Worm (Caenorhabditis elegans): ENCODE results near the gene C02G6.2.

C02G6.2 gene

ce11 chrV:5906252-5906651 is 34.4 kb downstream of the C02G6.2 start, which contains the start of gene srd-15:
Gene srd-15 (minus strand): TSS chrV:5906352.
- TF ChIP-seq fkh-10 (GFP tag; optimal IDR thresholded peaks at IDR 0.05) = no peak
- TF ChIP-seq ahr-1 (tag; optimal IDR thresholded peaks at IDR 0.05) = no peak
- no peak for TF ChIP-seq mec-3 (tag; optimal IDR thresholded peaks at IDR 0.05; ENCODE audit: borderline replicate concordance)
- TF ChIP-seq ceh-48 (tag; optimal IDR thresholded peaks at IDR 0.05) = no peak
- no peak for TF ChIP-seq ceh-2 (tag; optimal IDR thresholded peaks at IDR 0.05)
- no peak for TF ChIP-seq syd-9 (tag; optimal IDR thresholded peaks at IDR 0.05)
- TF ChIP-seq nfya-1 (tag; optimal IDR thresholded peaks at IDR 0.05) = no peak
- TF ChIP-seq pqm-1 (tag; optimal IDR thresholded peaks at IDR 0.05) = no peak
- TF ChIP-seq hlh-30 (tag; optimal IDR thresholded peaks at IDR 0.05; ENCODE audit: insufficient read depth) = no peak
- no peak for TF ChIP-seq elt-4 (tag; optimal IDR thresholded peaks at IDR 0.05)
- no peak for TF ChIP-seq rnt-1 (tag; optimal IDR thresholded peaks at IDR 0.05)
- no peak for TF ChIP-seq hlh-8 (tag; optimal IDR thresholded peaks at IDR 0.05)
- TF ChIP-seq nhr-232 (tag; optimal IDR thresholded peaks at IDR 0.05) = no peak
- no peak for TF ChIP-seq dmd-4 (tag; optimal IDR thresholded peaks at IDR 0.05; ENCODE audit: borderline replicate concordance)
- no peak for TF ChIP-seq F13H6.1 (tag; optimal IDR thresholded peaks at IDR 0.05)
- no peak for TF ChIP-seq hlh-15 (tag; optimal IDR thresholded peaks at IDR 0.05)
- TF ChIP-seq tbx-2 (tag; optimal IDR thresholded peaks at IDR 0.05) = no peak
- no peak for TF ChIP-seq unc-55 (GFP tag; optimal IDR thresholded peaks at IDR 0.05)

ce11 chrV:5907090-5907489 is 35.2 kb downstream of the C02G6.2 start, which contains the start of gene C04E6.4:
Gene C04E6.4 (plus strand): TSS chrV:5907390.
- TF ChIP-seq C38D4.7 (GFP tag; optimal IDR thresholded peaks at IDR 0.05) = no peak
- TF ChIP-seq fax-1 (tag; optimal IDR thresholded peaks at IDR 0.05) = no peak
- no peak for TF ChIP-seq ztf-16 (tag; optimal IDR thresholded peaks at IDR 0.05)
- TF ChIP-seq pha-4 (tag; optimal IDR thresholded peaks at IDR 0.05) = no peak
- no peak for TF ChIP-seq mec-3 (tag; optimal IDR thresholded peaks at IDR 0.05; ENCODE audit: borderline replicate concordance)
- no peak for TF ChIP-seq nfya-1 (tag; optimal IDR thresholded peaks at IDR 0.05)
- no peak for TF ChIP-seq elt-2 (tag; optimal IDR thresholded peaks at IDR 0.05)
- TF ChIP-seq hlh-8 (tag; optimal IDR thresholded peaks at IDR 0.05) = no peak
- no peak for TF ChIP-seq npax-4 (tag; optimal IDR thresholded peaks at IDR 0.05)
- no peak for TF ChIP-seq pha-2 (tag; optimal IDR thresholded peaks at IDR 0.05)
- no peak for TF ChIP-seq nhr-232 (tag; optimal IDR thresholded peaks at IDR 0.05)
- no peak for TF ChIP-seq che-1 (tag; optimal IDR thresholded peaks at IDR 0.05)
- TF ChIP-seq unc-86 (tag; optimal IDR thresholded peaks at IDR 0.05) = no peak
- no peak for TF ChIP-seq pax-1 (tag; optimal IDR thresholded peaks at IDR 0.05)
- no peak for TF ChIP-seq ref-2 (tag; optimal IDR thresholded peaks at IDR 0.05)
- no peak for TF ChIP-seq hlh-15 (tag; optimal IDR thresholded peaks at IDR 0.05)
- TF ChIP-seq pat-9 (tag; optimal IDR thresholded peaks at IDR 0.05) = no peak
- TF ChIP-seq K02D7.2 (tag; optimal IDR thresholded peaks at IDR 0.05) = no peak
- no peak for TF ChIP-seq dve-1 (tag; optimal IDR thresholded peaks at IDR 0.05)

ce11 chrV:5912426-5912825 is 40.6 kb downstream of the C02G6.2 start, which contains the start of gene C04E6.13:
Gene C04E6.13 (plus strand): TSS chrV:5912726.
- TF ChIP-seq ama-1 (optimal IDR thresholded peaks at IDR 0.05) (no peak), pat-9 (tag; optimal IDR thresholded peaks at IDR 0.05) (no peak), C38D4.7 (GFP tag; optimal IDR thresholded peaks at IDR 0.05) (no peak), ceh-34 (tag; optimal IDR thresholded peaks at IDR 0.05) (no peak), ref-2 (tag; optimal IDR thresholded peaks at IDR 0.05) (no peak), eyg-1 (tag; optimal IDR thresholded peaks at IDR 0.05) (no peak)

ce11 chrV:5916862-5917261 is 45.0 kb downstream of the C02G6.2 start:
- TF ChIP-seq K09A11.1 (tag; optimal IDR thresholded peaks at IDR 0.05; ENCODE audit: insufficient read depth) (no peak), ceh-48 (tag; optimal IDR thresholded peaks at IDR 0.05) (no peak), ceh-22 (tag; optimal IDR thresholded peaks at IDR 0.05) (no peak), che-1 (tag; optimal IDR thresholded peaks at IDR 0.05) (no peak), sdc-2 (tag; optimal IDR thresholded peaks at IDR 0.05) (no peak), ceh-24 (tag; optimal IDR thresholded peaks at IDR 0.05) (no peak), ttx-3 (tag; optimal IDR thresholded peaks at IDR 0.05) (no peak), C08G9.2 (tag; optimal IDR thresholded peaks at IDR 0.05) (no peak), eyg-1 (tag; optimal IDR thresholded peaks at IDR 0.05) (no peak), fax-1 (tag; optimal IDR thresholded peaks at IDR 0.05) (no peak), nhr-11 (tag; optimal IDR thresholded peaks at IDR 0.05) (no peak), ztf-16 (tag; optimal IDR thresholded peaks at IDR 0.05) (no peak), pha-2 (tag; optimal IDR thresholded peaks at IDR 0.05) (no peak), hlh-15 (tag; optimal IDR thresholded peaks at IDR 0.05) (no peak)
